Worm (Caenorhabditis elegans): ENCODE data around the gene him-18.

ce11 chrIII:4708909-4709308 lies 6.1 kb downstream of the him-18 start, which contains the start of gene T04A8.18:
- TF ChIP-seq egl-27 (tag; optimal IDR thresholded peaks at IDR 0.05) (no peak), hlh-11 (tag; optimal IDR thresholded peaks at IDR 0.05) (no peak), mdl-1 (tag; optimal IDR thresholded peaks at IDR 0.05) (no peak), gei-8 (GFP tag; optimal IDR thresholded peaks at IDR 0.05) (no peak), unc-62 (GFP tag; optimal IDR thresholded peaks at IDR 0.05 in 1 of 2) (no peak), unc-62 (tag; optimal IDR thresholded peaks at IDR 0.05) (no peak), snpc-4 (tag; optimal IDR thresholded peaks at IDR 0.05) (no peak), lir-3 (tag; optimal IDR thresholded peaks at IDR 0.05) (no peak), nhr-11 (tag; optimal IDR thresholded peaks at IDR 0.05) (no peak), lin-1 (GFP tag; IDR thresholded peaks at IDR 0.05) (no peak)

Data from whole organism, L4 larva.